Worm (Caenorhabditis elegans) whole organism, L1 larva: ENCODE data around the gene vps-53.

ENCODE experiments used
- Y116A8C.19 ChIP-seq: sonication (generic microtip); optimal IDR thresholded peaks from 2 replicates; lab custom pipeline; 2016; ENCODE audit warnings: missing compliant biosample characterization, missing genetic modification characterization, borderline replicate concordance
- aly-2 ChIP-seq: fragments of 150-350 bp; optimal IDR thresholded peaks from 2 replicates; lab custom pipeline; 2014; ENCODE audit warnings: missing biosample characterization, missing genetic modification characterization
- ama-1 ChIP-seq: fragments of 150-350 bp; optimal IDR thresholded peaks from 2 replicates; lab custom pipeline; 2014
- ceh-90 ChIP-seq: sonication (generic microtip); optimal IDR thresholded peaks from 2 replicates; lab custom pipeline; 2016; ENCODE audit warnings: missing genetic modification characterization, missing compliant biosample characterization
- dpl-1 ChIP-seq, 3 experiments: fragments of 150-350 bp in 2 of 3; sonication (generic microtip) in 1 of 3; optimal IDR thresholded peaks; 2 replicates each; lab custom pipeline; 2014 to 2017; ENCODE audit warnings: missing biosample characterization in 3 of 3, missing genetic modification characterization in 3 of 3, missing genetic modification reagents in 3 of 3
- egl-27 ChIP-seq, 2 experiments: fragments of 150-350 bp in 1 of 2; sonication (generic microtip); optimal IDR thresholded peaks; 3 replicates each; lab custom pipeline; 2017 to 2018; ENCODE audit warnings: missing biosample characterization in 2 of 2, missing genetic modification characterization in 2 of 2, missing genetic modification reagents in 2 of 2
- elt-3 ChIP-seq, 6 experiments: fragments of 150-350 bp in 1 of 6; sonication (generic microtip); optimal IDR thresholded peaks; 2 replicates each; lab custom pipeline; 2017 to 2018; ENCODE audit warnings: missing biosample characterization in 6 of 6, missing genetic modification characterization in 6 of 6, inconsistent platforms in 1 of 6
- jun-1 ChIP-seq: fragments of 150-350 bp; optimal IDR thresholded peaks from 2 replicates; lab custom pipeline; 2014; ENCODE audit warnings: missing biosample characterization, missing genetic modification reagents, missing genetic modification characterization
- lir-3 ChIP-seq: sonication (generic microtip); optimal IDR thresholded peaks from 2 replicates; lab custom pipeline; 2016; ENCODE audit warnings: mild to moderate bottlenecking, missing genetic modification characterization, moderate library complexity, missing compliant biosample characterization; ENCODE audit not compliant: poor library complexity
- lsy-2 ChIP-seq, 2 experiments: fragments of 150-350 bp; optimal IDR thresholded peaks; 2 replicates each; lab custom pipeline; 2014; ENCODE audit warnings: missing biosample characterization in 2 of 2, missing genetic modification characterization in 2 of 2
- mdl-1 ChIP-seq, 2 experiments: fragments of 150-350 bp; optimal IDR thresholded peaks; 2 replicates each; lab custom pipeline; 2014 to 2017; ENCODE audit warnings: missing biosample characterization in 2 of 2, missing genetic modification characterization in 2 of 2, inconsistent platforms in 1 of 2
- xbp-1 ChIP-seq: sonication (generic microtip); optimal IDR thresholded peaks from 2 replicates; lab custom pipeline; 2016; ENCODE audit warnings: missing genetic modification characterization, missing compliant biosample characterization
- ztf-11 ChIP-seq, 2 experiments: sonication (generic microtip); optimal IDR thresholded peaks; 2 replicates each; lab custom pipeline; 2016 to 2017; ENCODE audit warnings: missing genetic modification characterization in 2 of 2, missing biosample characterization in 1 of 2, missing compliant biosample characterization in 1 of 2
- ztf-4 ChIP-seq: fragments of 150-350 bp; optimal IDR thresholded peaks from 2 replicates; lab custom pipeline; 2014; ENCODE audit warnings: missing biosample characterization, missing genetic modification characterization

- no peak for TF ChIP-seq dpl-1 (GFP tag; optimal IDR thresholded peaks at IDR 0.05; lab: Kevin White, UChicago)
- TF ChIP-seq jun-1: no peak
- no peak for TF ChIP-seq elt-3 (tag; optimal IDR thresholded peaks at IDR 0.05; lab: Kevin White, UChicago)
- no peak for TF ChIP-seq lsy-2 (tag; optimal IDR thresholded peaks at IDR 0.05; lab: Kevin White, UChicago)
- no peak for TF ChIP-seq Y116A8C.19 (tag; lab: Kevin White, UChicago)
- TF ChIP-seq mdl-1 (tag; optimal IDR thresholded peaks at IDR 0.05; lab: Kevin White, UChicago): no peak
- TF ChIP-seq xbp-1 (tag; lab: Kevin White, UChicago): no peak
- no peak for TF ChIP-seq egl-27 (tag; optimal IDR thresholded peaks at IDR 0.05; lab: Kevin White, UChicago)
- TF ChIP-seq lir-3 (tag; lab: Kevin White, UChicago): no peak
- TF ChIP-seq aly-2 (tag; lab: Kevin White, UChicago): no peak
- TF ChIP-seq ceh-90 (tag; lab: Kevin White, UChicago): no peak
- no peak for TF ChIP-seq ztf-4 (tag; lab: Kevin White, UChicago)
- no peak for TF ChIP-seq ztf-11 (tag; optimal IDR thresholded peaks at IDR 0.05; lab: Kevin White, UChicago)
- no peak for TF ChIP-seq ama-1
Measured at ce11 chrIII:9734030-9734429, 23.3 kb downstream of the vps-53 start.
